Worm (Caenorhabditis elegans) whole organism, L4 larva: ENCODE data around the gene R02E4.2.
A peak's percentile ranks its signal among the peaks of the same experiment; 100 is the strongest.

Experiments
- D1046.2 ChIP-seq: fragments of 200-800 bp; sonication (Bioruptor generic); IDR thresholded peaks from 2 replicates; pipeline ENCODE4 v1.3.6; 2022; ENCODE audit warnings: missing genetic modification characterization, missing compliant biosample characterization
- F37D6.2 ChIP-seq: sonication (generic microtip); optimal IDR thresholded peaks from 2 replicates; lab custom pipeline; 2016; ENCODE audit warnings: mild to moderate bottlenecking, missing genetic modification characterization, missing compliant biosample characterization
- T20F7.1 ChIP-seq: fragments of 200-800 bp; sonication (Bioruptor generic); optimal IDR thresholded peaks from 2 replicates; lab custom pipeline; 2018; ENCODE audit warnings: mild to moderate bottlenecking, missing genetic modification characterization, missing compliant biosample characterization
- T26A8.4 ChIP-seq: fragments of 200-800 bp; sonication (Bioruptor generic); IDR thresholded peaks from 2 replicates; pipeline ENCODE4 v1.3.6; 2022; ENCODE audit warnings: missing genetic modification characterization, missing compliant biosample characterization
- aha-1 ChIP-seq: fragments of 150-350 bp; peaks from one replicate; lab custom pipeline; 2014; ENCODE audit warnings: missing biosample characterization, missing genetic modification characterization
- arid-1 ChIP-seq: fragments of 200-800 bp; sonication (Bioruptor generic); conservative IDR thresholded peaks from 2 replicates; pipeline ENCODE4 v1.3.6; 2022; ENCODE audit warnings: missing genetic modification reagents, missing genetic modification characterization, missing compliant biosample characterization
- ceh-62 ChIP-seq: sonication (generic microtip); optimal IDR thresholded peaks from 2 replicates; lab custom pipeline; 2017; ENCODE audit warnings: missing biosample characterization, missing genetic modification characterization
- daf-16 ChIP-seq, 3 experiments: sonication (generic microtip); optimal IDR thresholded peaks; 2 replicates each; lab custom pipeline; 2016 to 2017; ENCODE audit warnings: missing genetic modification characterization in 3 of 3, missing genetic modification reagents in 3 of 3, mild to moderate bottlenecking in 2 of 3, missing compliant biosample characterization in 2 of 3, missing biosample characterization in 1 of 3, moderate library complexity in 1 of 3
- dmd-6 ChIP-seq: fragments of 200-800 bp; sonication (Bioruptor generic); IDR thresholded peaks from 2 replicates; pipeline ENCODE4 v1.3.6; 2022; ENCODE audit warnings: missing genetic modification reagents, missing genetic modification characterization, missing compliant biosample characterization
- dpl-1 ChIP-seq: fragments of 150-350 bp; optimal IDR thresholded peaks from 2 replicates; lab custom pipeline; 2014; ENCODE audit warnings: missing biosample characterization, missing genetic modification reagents, missing genetic modification characterization
- duxl-1 ChIP-seq: sonication (generic microtip); optimal IDR thresholded peaks from 2 replicates; lab custom pipeline; 2016; ENCODE audit warnings: mild to moderate bottlenecking, missing genetic modification characterization, moderate library complexity, missing compliant biosample characterization; ENCODE audit not compliant: poor library complexity
- dve-1 ChIP-seq: sonication (generic microtip); optimal IDR thresholded peaks from 2 replicates; lab custom pipeline; 2017; ENCODE audit warnings: antibody characterized with exemption, mild to moderate bottlenecking, missing genetic modification characterization, missing compliant biosample characterization; ENCODE audit not compliant: insufficient read depth
- egl-43 ChIP-seq: fragments of 200-800 bp; sonication (Bioruptor generic); IDR thresholded peaks from 2 replicates; pipeline ENCODE4 v1.3.6; 2022; ENCODE audit warnings: missing genetic modification reagents, missing genetic modification characterization, missing compliant biosample characterization
- hif-1 ChIP-seq, 2 experiments: sonication (generic microtip); optimal IDR thresholded peaks; 2 replicates each; lab custom pipeline; 2016 to 2017; ENCODE audit warnings: missing compliant biosample characterization in 2 of 2, missing genetic modification characterization in 2 of 2, missing genetic modification reagents in 2 of 2, missing genotype in 2 of 2, mild to moderate bottlenecking in 1 of 2
- hlh-11 ChIP-seq: fragments of 200-800 bp; sonication (Bioruptor generic); optimal IDR thresholded peaks from 2 replicates; lab custom pipeline; 2018; ENCODE audit warnings: mild to moderate bottlenecking, missing genetic modification characterization, missing compliant biosample characterization
- hlh-30 ChIP-seq: sonication (generic microtip); optimal IDR thresholded peaks from 2 replicates; lab custom pipeline; 2017; ENCODE audit warnings: antibody characterized with exemption, mild to moderate bottlenecking, missing genetic modification characterization, missing compliant biosample characterization; ENCODE audit not compliant: insufficient read depth
- hmg-1.1 ChIP-seq: fragments of 200-800 bp; sonication (Bioruptor generic); IDR thresholded peaks from 2 replicates; pipeline ENCODE4 v1.3.6; 2022; ENCODE audit warnings: missing genetic modification reagents, missing genetic modification characterization, missing compliant biosample characterization
- lim-7 ChIP-seq: fragments of 200-800 bp; sonication (Bioruptor generic); IDR thresholded peaks from 2 replicates; pipeline ENCODE4 v1.3.6; 2022; ENCODE audit warnings: missing genetic modification characterization, missing compliant biosample characterization
- lin-1 ChIP-seq: fragments of 200-800 bp; sonication (Bioruptor generic); IDR thresholded peaks from 2 replicates; pipeline ENCODE4 v1.3.6; 2022; ENCODE audit warnings: missing genetic modification reagents, missing genetic modification characterization, missing compliant biosample characterization
- lin-13 ChIP-seq: fragments of 150-350 bp; optimal IDR thresholded peaks from 2 replicates; lab custom pipeline; 2014; ENCODE audit warnings: missing biosample characterization, missing genetic modification reagents, missing genetic modification characterization
- lin-15B ChIP-seq: fragments of 150-350 bp; sonication (generic microtip); optimal IDR thresholded peaks from 3 replicates; lab custom pipeline; 2014; ENCODE audit warnings: missing biosample characterization, missing genetic modification characterization
- lin-38 ChIP-seq: fragments of 200-800 bp; sonication (Bioruptor generic); IDR thresholded peaks from 2 replicates; pipeline ENCODE4 v1.3.6; 2022; ENCODE audit warnings: missing genetic modification reagents, missing genetic modification characterization, missing compliant biosample characterization
- lsy-2 ChIP-seq, 2 experiments: fragments of 150-350 bp in 1 of 2; sonication (generic microtip) in 1 of 2; optimal IDR thresholded peaks; 2 replicates each; lab custom pipeline; 2014 to 2017; ENCODE audit warnings: missing biosample characterization in 2 of 2, missing genetic modification characterization in 2 of 2
- mdt-29 ChIP-seq: fragments of 200-800 bp; sonication (Bioruptor generic); IDR thresholded peaks from 2 replicates; pipeline ENCODE4 v1.3.6; 2022; ENCODE audit warnings: missing genetic modification reagents, missing genetic modification characterization, missing compliant biosample characterization
- mes-2 ChIP-seq: sonication (generic microtip); optimal IDR thresholded peaks from 2 replicates; lab custom pipeline; 2016; ENCODE audit warnings: missing genotype, mild to moderate bottlenecking, missing genetic modification characterization, missing compliant biosample characterization; ENCODE audit not compliant: poor library complexity, severe bottlenecking
- nhr-11 ChIP-seq: fragments of 150-350 bp; optimal IDR thresholded peaks from 2 replicates; lab custom pipeline; 2014; ENCODE audit warnings: missing biosample characterization, missing genetic modification characterization
- nhr-25 ChIP-seq: sonication (generic microtip); optimal IDR thresholded peaks from 2 replicates; lab custom pipeline; 2017; ENCODE audit warnings: missing genetic modification characterization, mild to moderate bottlenecking, missing compliant biosample characterization, antibody characterized with exemption, moderate library complexity, borderline replicate concordance; ENCODE audit not compliant: insufficient read depth
- nhr-28 ChIP-seq: fragments of 150-350 bp; optimal IDR thresholded peaks from 2 replicates; lab custom pipeline; 2014; ENCODE audit warnings: missing biosample characterization, missing genetic modification characterization
- nhr-48 ChIP-seq: sonication (generic microtip); optimal IDR thresholded peaks from 2 replicates; lab custom pipeline; 2016; ENCODE audit warnings: mild to moderate bottlenecking, missing genetic modification characterization, missing compliant biosample characterization
- php-3 ChIP-seq: fragments of 200-800 bp; sonication (Bioruptor generic); IDR thresholded peaks from 2 replicates; pipeline ENCODE4 v1.3.6; 2022; ENCODE audit warnings: missing genetic modification reagents, missing genetic modification characterization, missing compliant biosample characterization
- pqm-1 ChIP-seq: sonication (generic microtip); optimal IDR thresholded peaks from 2 replicates; lab custom pipeline; 2017; ENCODE audit warnings: missing biosample characterization, missing genetic modification characterization
- rbr-2 ChIP-seq: sonication (generic microtip); optimal IDR thresholded peaks from 2 replicates; lab custom pipeline; 2016; ENCODE audit warnings: missing genotype, missing genetic modification characterization, missing compliant biosample characterization
- sdz-12 ChIP-seq: fragments of 200-800 bp; sonication (Bioruptor generic); optimal IDR thresholded peaks from 2 replicates; lab custom pipeline; 2018; ENCODE audit warnings: mild to moderate bottlenecking, missing genetic modification characterization, missing compliant biosample characterization
- set-16 ChIP-seq: fragments of 200-800 bp; sonication (Bioruptor generic); IDR thresholded peaks from 2 replicates; pipeline ENCODE4 v1.3.6; 2022; ENCODE audit warnings: missing genetic modification reagents, missing genetic modification characterization, missing compliant biosample characterization
- snpc-1.2 ChIP-seq: fragments of 200-800 bp; sonication (Bioruptor generic); IDR thresholded peaks from 2 replicates; pipeline ENCODE4 v1.3.6; 2022; ENCODE audit warnings: missing genetic modification reagents, missing genetic modification characterization, missing compliant biosample characterization
- spr-3 ChIP-seq: fragments of 200-800 bp; sonication (Bioruptor generic); optimal IDR thresholded peaks from 2 replicates; lab custom pipeline; 2018; ENCODE audit warnings: mild to moderate bottlenecking, missing genetic modification characterization, missing compliant biosample characterization
- tag-97 ChIP-seq: fragments of 200-800 bp; sonication (Bioruptor generic); IDR thresholded peaks from 2 replicates; pipeline ENCODE4 v1.3.6; 2022; ENCODE audit warnings: missing genetic modification characterization, missing compliant biosample characterization
- tra-1 ChIP-seq: fragments of 200-800 bp; sonication (Bioruptor generic); IDR thresholded peaks from 2 replicates; pipeline ENCODE4 v1.3.6; 2022; ENCODE audit warnings: missing genetic modification reagents, missing genetic modification characterization, missing compliant biosample characterization
- unc-130 ChIP-seq: sonication (generic microtip); optimal IDR thresholded peaks from 2 replicates; lab custom pipeline; 2016; ENCODE audit warnings: missing genetic modification reagents, missing genetic modification characterization, missing compliant biosample characterization
- unc-62 ChIP-seq, 3 experiments: fragments of 150-350 bp in 1 of 3; sonication (generic microtip); optimal IDR thresholded peaks in 2 of 3; peaks in 1 of 3; 1 replicate in 1 of 3; 2 replicates in 2 of 3; lab custom pipeline; 2014 to 2017; ENCODE audit warnings: missing biosample characterization in 3 of 3, missing genetic modification characterization in 3 of 3, missing genetic modification reagents in 3 of 3, missing genotype in 1 of 3
- zfp-2 ChIP-seq: sonication (generic microtip); optimal IDR thresholded peaks from 2 replicates; lab custom pipeline; 2016; ENCODE audit warnings: mild to moderate bottlenecking, missing genetic modification characterization, missing compliant biosample characterization
- zfp-3 ChIP-seq: fragments of 200-800 bp; sonication (Bioruptor generic); conservative IDR thresholded peaks from 2 replicates; pipeline ENCODE4 v1.3.6; 2022; ENCODE audit warnings: missing genetic modification reagents, missing genetic modification characterization, missing compliant biosample characterization
- ztf-7 ChIP-seq: fragments of 150-350 bp; optimal IDR thresholded peaks from 2 replicates; lab custom pipeline; 2014; ENCODE audit warnings: missing biosample characterization, missing genetic modification characterization

R02E4.2 gene

ce11 chrX:4143260-4144018, 36.2 kb downstream of the R02E4.2 start (continued):
- TF ChIP-seq egl-43 (no peak), hlh-11 (tag; lab: Kevin White, UChicago) (peak; percentile 56), lin-1 (GFP tag; lab: Robert Waterston, UW) (no peak), nhr-25 (no peak), F37D6.2 (tag; lab: Kevin White, UChicago) (no peak), mes-2 (no peak), snpc-1.2 (no peak), nhr-48 (peak; percentile 40), duxl-1 (tag; lab: Kevin White, UChicago) (no peak), zfp-3 (GFP tag; lab: Robert Waterston, UW) (no peak)

ce11 chrX:4144136-4144781, 37.0 kb downstream of the R02E4.2 start:
- TF ChIP-seq rbr-2 (no peak), nhr-25 (peak; percentile 46), hif-1 (tag; optimal IDR thresholded peaks at IDR 0.05; lab: Kevin White, UChicago) (peak in 1 of 2 experiments; percentile 11), T26A8.4 (GFP tag; lab: Robert Waterston, UW) (peak; percentile 18; the same call in 1 of the 2 replicates), hlh-30 (tag; lab: Kevin White, UChicago) (peak; percentile 80), nhr-11 (tag; lab: Kevin White, UChicago) (peak; percentile 28), ztf-7 (tag; lab: Kevin White, UChicago) (no peak), spr-3 (no peak), tag-97 (GFP tag; lab: Robert Waterston, UW) (no peak), aha-1 (peak; percentile 80), T20F7.1 (no peak), duxl-1 (tag; lab: Kevin White, UChicago) (peak; percentile 10), unc-62 (GFP tag; optimal IDR thresholded peaks at IDR 0.05 in 1 of 2; lab: Kevin White, UChicago) (peak in 1 of 2 experiments; percentile 48), unc-62 (tag; optimal IDR thresholded peaks at IDR 0.05; lab: Kevin White, UChicago) (no peak), lim-7 (GFP tag; lab: Robert Waterston, UW) (no peak), ceh-62 (no peak), dmd-6 (GFP tag; lab: Robert Waterston, UW) (peak; percentile 87), dve-1 (peak; percentile 73), hmg-1.1 (GFP tag; lab: Robert Waterston, UW) (peak; percentile 6), sdz-12 (GFP tag; lab: Kevin White, UChicago) (peak; percentile 15), nhr-28 (peak; percentile 23), lin-38 (no peak), mdt-29 (GFP tag; lab: Robert Waterston, UW) (peak; percentile 27; the same call in 1 of the 2 replicates), set-16 (GFP tag; lab: Robert Waterston, UW) (peak; percentile 14; the same call in 1 of the 2 replicates), pqm-1 (tag; lab: Kevin White, UChicago) (peak; percentile 61), tra-1 (GFP tag; lab: Robert Waterston, UW) (peak; percentile 6; the same call in 1 of the 2 replicates), D1046.2 (no peak), lsy-2 (tag; optimal IDR thresholded peaks at IDR 0.05; lab: Kevin White, UChicago) (peak in 1 of 2 experiments; percentile 32), unc-130 (GFP tag; lab: Kevin White, UChicago) (no peak), lin-1 (GFP tag; lab: Robert Waterston, UW) (peak; percentile 14; the same call in 1 of the 2 replicates), egl-43 (0 out of 2 replicates have a peak, but pooled peaks have one; percentile 52), lin-15B (tag; lab: Kevin White, UChicago) (no peak), php-3 (GFP tag; lab: Robert Waterston, UW) (peak; percentile 57; the same call in 1 of the 2 replicates), snpc-1.2 (0 out of 2 replicates have a peak, but pooled peaks have one; percentile 12), dpl-1 (GFP tag; lab: Kevin White, UChicago) (no peak), lin-13 (GFP tag; lab: Kevin White, UChicago) (no peak), nhr-48 (peak; percentile 35), daf-16 (GFP tag; optimal IDR thresholded peaks at IDR 0.05; lab: Kevin White, UChicago) (no peak), daf-16 (tag; optimal IDR thresholded peaks at IDR 0.05; lab: Kevin White, UChicago) (peak; percentile 50), zfp-2 (tag; lab: Kevin White, UChicago) (no peak), arid-1 (GFP tag; lab: Robert Waterston, UW) (0 out of 2 replicates have a peak, but pooled peaks have one; percentile 16), hlh-11 (tag; lab: Kevin White, UChicago) (peak; percentile 73)
